Fruit fly (Drosophila melanogaster) whole organism: ENCODE measurements around the gene CG31233.

ENCODE experiments used
- CG8478 ChIP-seq: fragments of >200 bp; optimal IDR thresholded peaks from 2 replicates; lab custom pipeline; 2018; ENCODE audit warnings: inconsistent platforms
- Dll ChIP-seq: fragments of >200 bp; optimal IDR thresholded peaks from 2 replicates; lab custom pipeline; 2017
- EcR ChIP-seq, 2 experiments: fragments of >200 bp; optimal IDR thresholded peaks; 2 replicates each; lab custom pipeline; 2017; ENCODE audit warnings: missing biosample characterization in 2 of 2, missing genetic modification characterization in 2 of 2, missing genetic modification reagents in 2 of 2
- pan ChIP-seq: fragments of >200 bp; optimal IDR thresholded peaks from 2 replicates; lab custom pipeline; 2017
- psq ChIP-seq: fragments of >200 bp; optimal IDR thresholded peaks from 2 replicates; lab custom pipeline; 2017
- usp ChIP-seq: fragments of >200 bp; optimal IDR thresholded peaks from 2 replicates; lab custom pipeline; 2017; ENCODE audit warnings: missing biosample characterization, missing genetic modification characterization, mixed read lengths

- no peak for TF ChIP-seq EcR (GFP tag; optimal IDR thresholded peaks at IDR 0.05; lab: Kevin White, UChicago)
- TF ChIP-seq Dll = no peak
- no peak for TF ChIP-seq usp (GFP tag; lab: Kevin White, UChicago)
- TF ChIP-seq pan (lab: Kevin White, UChicago) = no peak
- no peak for TF ChIP-seq psq (lab: Kevin White, UChicago)
- no peak for TF ChIP-seq CG8478
These were observed 18.7 kb upstream of the CG31233 start for dm6 chr3R:21730955-21731354.
